Worm (Caenorhabditis elegans): ENCODE results near the gene hda-6.

The hda-6 gene

ce11 chrIV:5385020-5385419 lies 20.9 kb upstream of the hda-6 start, which contains the start of gene F41H10.12:
Gene F41H10.12 (plus strand): TSS chrIV:5385320.
- TF ChIP-seq snu-23 (GFP tag; optimal IDR thresholded peaks at IDR 0.05) (no peak), nhr-47 (tag; optimal IDR thresholded peaks at IDR 0.05) (no peak), jun-1 (tag; optimal IDR thresholded peaks at IDR 0.05) (no peak), aha-1 (tag; optimal IDR thresholded peaks at IDR 0.05) (no peak), pax-3 (tag; optimal IDR thresholded peaks at IDR 0.05) (no peak), mep-1 (tag; optimal IDR thresholded peaks at IDR 0.05) (no peak), grh-1 (GFP tag; IDR thresholded peaks at IDR 0.05) (no peak), egl-13 (tag; optimal IDR thresholded peaks at IDR 0.05) (no peak), mdl-1 (tag; optimal IDR thresholded peaks at IDR 0.05) (no peak), unc-86 (tag; optimal IDR thresholded peaks at IDR 0.05) (no peak), C34B4.2 (tag; optimal IDR thresholded peaks at IDR 0.05) (no peak), ceh-82 (tag; optimal IDR thresholded peaks at IDR 0.05) (no peak), hlh-4 (tag; optimal IDR thresholded peaks at IDR 0.05) (no peak), lin-14 (GFP tag; optimal IDR thresholded peaks at IDR 0.05) (no peak), fkh-4 (tag; optimal IDR thresholded peaks at IDR 0.05; ENCODE audit: borderline replicate concordance) (no peak), nhr-11 (tag; optimal IDR thresholded peaks at IDR 0.05) (no peak), efl-1 (optimal IDR thresholded peaks at IDR 0.05) (no peak), efl-1 (GFP tag; optimal IDR thresholded peaks at IDR 0.05 in 1 of 2) (no peak), xbp-1 (tag; optimal IDR thresholded peaks at IDR 0.05) (no peak)

- TF ChIP-seq mdl-1 (tag; optimal IDR thresholded peaks at IDR 0.05) (no peak), sptf-1 (tag; optimal IDR thresholded peaks at IDR 0.05) (no peak), unc-86 (tag; optimal IDR thresholded peaks at IDR 0.05) (no peak), ceh-63 (GFP tag; optimal IDR thresholded peaks at IDR 0.05) (no peak)
Measured at ce11 chrIV:5382609-5383008, 18.5 kb upstream of the hda-6 start, which contains the start of gene F41H10.1. Gene F41H10.1 (plus strand): TSS chrIV:5382909.

ce11 chrIV:5381334-5381733 lies 17.2 kb upstream of the hda-6 start, which contains the start of gene F41H10.2:
Gene F41H10.2 (plus strand): TSS chrIV:5381634.
- no peak for TF ChIP-seq efl-1 (optimal IDR thresholded peaks at IDR 0.05)
- peak in 1 of 2 experiments; percentile 82 for TF ChIP-seq efl-1 (GFP tag; optimal IDR thresholded peaks at IDR 0.05 in 1 of 2)
- no peak for TF ChIP-seq irx-1 (tag; optimal IDR thresholded peaks at IDR 0.05)

- TF ChIP-seq pag-3 (tag; optimal IDR thresholded peaks at IDR 0.05; ENCODE audit: borderline replicate concordance, insufficient read depth) (no peak), elt-2 (tag; optimal IDR thresholded peaks at IDR 0.05) (peak; percentile 61)
Measured at ce11 chrIV:5380140-5380539, 16.0 kb upstream of the hda-6 start.

- TF ChIP-seq pqm-1 (tag; optimal IDR thresholded peaks at IDR 0.05): no peak
- no peak for TF ChIP-seq irx-1 (tag; optimal IDR thresholded peaks at IDR 0.05)
- no peak for TF ChIP-seq ztf-11 (tag; optimal IDR thresholded peaks at IDR 0.05)
- no peak for TF ChIP-seq lir-3 (tag; optimal IDR thresholded peaks at IDR 0.05; ENCODE audit: poor library complexity)
- peak; percentile 55 for TF ChIP-seq elt-2 (tag; optimal IDR thresholded peaks at IDR 0.05)
Measured at ce11 chrIV:5377062-5377461, 13.0 kb upstream of the hda-6 start, which contains the start of gene elo-5. Gene elo-5 (minus strand): TSS chrIV:5377117.

ce11 chrIV:5374946-5375345 lies 10.8 kb upstream of the hda-6 start:
- no peak for TF ChIP-seq egl-13 (tag; optimal IDR thresholded peaks at IDR 0.05)
- TF ChIP-seq tlp-1 (tag; optimal IDR thresholded peaks at IDR 0.05): no peak
- TF ChIP-seq blmp-1 (tag; optimal IDR thresholded peaks at IDR 0.05): no peak
- TF ChIP-seq grh-1 (GFP tag; IDR thresholded peaks at IDR 0.05): no peak
- no peak for TF ChIP-seq nhr-237 (tag; optimal IDR thresholded peaks at IDR 0.05)
- no peak for TF ChIP-seq ama-1 (optimal IDR thresholded peaks at IDR 0.05)
- TF ChIP-seq fkh-4 (tag; optimal IDR thresholded peaks at IDR 0.05; ENCODE audit: borderline replicate concordance): no peak
- no peak for TF ChIP-seq mdl-1 (tag; optimal IDR thresholded peaks at IDR 0.05)
- TF ChIP-seq ets-5 (GFP tag; IDR thresholded peaks at IDR 0.05): no peak
- TF ChIP-seq C34B4.2 (tag; optimal IDR thresholded peaks at IDR 0.05): no peak
- TF ChIP-seq nhr-20 (tag; optimal IDR thresholded peaks at IDR 0.05): no peak
- no peak for TF ChIP-seq jun-1 (tag; optimal IDR thresholded peaks at IDR 0.05)
- no peak for TF ChIP-seq fkh-8 (tag; optimal IDR thresholded peaks at IDR 0.05)
- TF ChIP-seq snpc-4 (tag; optimal IDR thresholded peaks at IDR 0.05): no peak
- TF ChIP-seq lin-13 (GFP tag; optimal IDR thresholded peaks at IDR 0.05): no peak
- no peak for TF ChIP-seq lin-14 (GFP tag; optimal IDR thresholded peaks at IDR 0.05)
- TF ChIP-seq nhr-28 (tag; optimal IDR thresholded peaks at IDR 0.05): no peak
- no peak for TF ChIP-seq rnt-1 (tag; optimal IDR thresholded peaks at IDR 0.05)
- TF ChIP-seq zip-4 (GFP tag; optimal IDR thresholded peaks at IDR 0.05): no peak
